Fruit fly (Drosophila melanogaster) whole organism, adult: ENCODE results near the gene Ank2.

Experiments
- CG7101 ChIP-seq: fragments of 200-800 bp; sonication (Bioruptor generic); optimal IDR thresholded peaks from 2 replicates; lab custom pipeline; 2018; ENCODE audit warnings: missing biosample characterization, mild to moderate bottlenecking, missing genetic modification characterization, moderate library complexity
- Mnt ChIP-seq: fragments of 200-800 bp; sonication (Bioruptor generic); optimal IDR thresholded peaks from 2 replicates; lab custom pipeline; 2016; ENCODE audit warnings: missing biosample characterization, mild to moderate bottlenecking, missing genetic modification characterization
- cic ChIP-seq: fragments of 200-800 bp; sonication (Bioruptor generic); optimal IDR thresholded peaks from 2 replicates; lab custom pipeline; 2017; ENCODE audit warnings: missing biosample characterization, mild to moderate bottlenecking, missing genetic modification characterization, moderate library complexity
- pad ChIP-seq: fragments of 200-800 bp; sonication (Bioruptor generic); optimal IDR thresholded peaks from 3 replicates; lab custom pipeline; 2017; ENCODE audit warnings: missing biosample characterization, missing genetic modification characterization, mild to moderate bottlenecking, moderate library complexity, missing genetic modification reagents

DNA sequence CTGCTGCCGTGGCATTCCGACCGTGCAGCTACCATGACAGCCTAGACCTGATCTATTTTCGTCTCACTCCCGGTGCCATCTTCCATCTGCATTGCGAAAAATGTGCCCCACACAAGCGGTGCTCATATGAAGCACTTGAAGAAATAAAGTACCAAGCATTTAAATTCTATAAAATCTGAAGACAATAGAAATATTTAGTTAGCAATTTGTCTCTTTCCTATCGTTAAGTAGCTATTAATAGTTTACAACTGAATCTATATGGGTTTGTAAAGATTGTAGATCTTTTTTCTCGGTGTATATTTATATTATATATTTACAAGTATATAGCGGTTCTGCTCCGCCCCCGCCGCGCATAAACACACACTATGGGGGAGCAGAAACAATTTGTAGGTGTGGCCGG is 107.0 kb downstream of the Ank2 start:
- no peak for TF ChIP-seq cic (GFP tag; lab: Kevin White, UChicago)
- no peak for TF ChIP-seq pad (GFP tag; lab: Kevin White, UChicago)
- no peak for TF ChIP-seq Mnt
- no peak for TF ChIP-seq CG7101 (tag; lab: Kevin White, UChicago)
